Worm (Caenorhabditis elegans) whole organism, L1 larva: ENCODE results near the gene C27F2.7.

Source experiments
- aha-1 ChIP-seq: fragments of 150-350 bp; optimal IDR thresholded peaks from 2 replicates; lab custom pipeline; 2014; ENCODE audit warnings: missing biosample characterization, missing genetic modification characterization
- elt-2 ChIP-seq: sonication (generic microtip); optimal IDR thresholded peaks from 2 replicates; lab custom pipeline; 2016; ENCODE audit warnings: missing genetic modification characterization, mild to moderate bottlenecking, inconsistent platforms, missing compliant biosample characterization, missing genetic modification reagents
- elt-3 ChIP-seq, 6 experiments: fragments of 150-350 bp in 1 of 6; sonication (generic microtip); optimal IDR thresholded peaks; 2 replicates each; lab custom pipeline; 2017 to 2018; ENCODE audit warnings: missing biosample characterization in 6 of 6, missing genetic modification characterization in 6 of 6, inconsistent platforms in 1 of 6
- hlh-17 ChIP-seq: fragments of 200-800 bp; sonication (Bioruptor generic); optimal IDR thresholded peaks from 2 replicates; lab custom pipeline; 2018; ENCODE audit warnings: missing genetic modification characterization, mild to moderate bottlenecking, missing compliant biosample characterization, moderate library complexity, borderline replicate concordance
- lsy-2 ChIP-seq, 2 experiments: fragments of 150-350 bp; optimal IDR thresholded peaks; 2 replicates each; lab custom pipeline; 2014; ENCODE audit warnings: missing biosample characterization in 2 of 2, missing genetic modification characterization in 2 of 2
- mef-2 ChIP-seq: fragments of 150-350 bp; optimal IDR thresholded peaks from 2 replicates; lab custom pipeline; 2014; ENCODE audit warnings: missing biosample characterization, missing genetic modification characterization
- nhr-11 ChIP-seq: fragments of 150-350 bp; optimal IDR thresholded peaks from 2 replicates; lab custom pipeline; 2014; ENCODE audit warnings: missing biosample characterization, missing genetic modification characterization
- nhr-12 ChIP-seq: sonication (generic microtip); optimal IDR thresholded peaks from 2 replicates; lab custom pipeline; 2017; ENCODE audit warnings: missing biosample characterization, missing genetic modification characterization
- tlp-1 ChIP-seq: fragments of 150-350 bp; optimal IDR thresholded peaks from 2 replicates; lab custom pipeline; 2014; ENCODE audit warnings: missing biosample characterization, missing genetic modification characterization
- unc-62 ChIP-seq: fragments of 150-350 bp; optimal IDR thresholded peaks from 2 replicates; lab custom pipeline; 2014; ENCODE audit warnings: missing biosample characterization, missing genetic modification reagents, missing genetic modification characterization
- unc-86 ChIP-seq: sonication (generic microtip); optimal IDR thresholded peaks from 2 replicates; lab custom pipeline; 2016; ENCODE audit warnings: missing genetic modification characterization, missing compliant biosample characterization
- ztf-11 ChIP-seq, 2 experiments: sonication (generic microtip); optimal IDR thresholded peaks; 2 replicates each; lab custom pipeline; 2016 to 2017; ENCODE audit warnings: missing genetic modification characterization in 2 of 2, missing biosample characterization in 1 of 2, missing compliant biosample characterization in 1 of 2

ce11 chrIII:4952970-4953369 is 31.3 kb downstream of the C27F2.7 start:
- TF ChIP-seq elt-3 (tag; optimal IDR thresholded peaks at IDR 0.05; lab: Kevin White, UChicago) (no peak), nhr-11 (tag; lab: Kevin White, UChicago) (no peak), elt-2 (tag; lab: Kevin White, UChicago) (no peak), ztf-11 (tag; optimal IDR thresholded peaks at IDR 0.05; lab: Kevin White, UChicago) (no peak), lsy-2 (tag; optimal IDR thresholded peaks at IDR 0.05; lab: Kevin White, UChicago) (no peak), nhr-12 (no peak), hlh-17 (GFP tag; lab: Kevin White, UChicago) (no peak), aha-1 (tag; lab: Kevin White, UChicago) (no peak), mef-2 (tag; lab: Kevin White, UChicago) (no peak), unc-86 (tag; lab: Kevin White, UChicago) (no peak), unc-62 (GFP tag; lab: Kevin White, UChicago) (no peak), tlp-1 (tag; lab: Kevin White, UChicago) (no peak)
